Worm (Caenorhabditis elegans) whole organism, midembryonic: ENCODE data around the gene hmit-1.3.

ENCODE experiments used
- T22C8.4 ChIP-seq: fragments of 200-800 bp; sonication (Bioruptor generic); IDR thresholded peaks from 2 replicates; pipeline ENCODE4 v1.3.6; 2022; ENCODE audit warnings: missing genetic modification characterization, missing compliant biosample characterization
- cog-1 ChIP-seq: sonication (generic microtip); optimal IDR thresholded peaks from 2 replicates; lab custom pipeline; 2016; ENCODE audit warnings: missing genetic modification characterization, missing compliant biosample characterization
- flt-1 ChIP-seq: fragments of 200-800 bp; sonication (Bioruptor generic); IDR thresholded peaks from 2 replicates; pipeline ENCODE4 v1.3.6; 2022; ENCODE audit warnings: missing genetic modification characterization, missing compliant biosample characterization
- klf-2 ChIP-seq: fragments of 200-800 bp; sonication (Bioruptor generic); conservative IDR thresholded peaks from 2 replicates; pipeline ENCODE4 v1.3.6; 2022; ENCODE audit warnings: missing genetic modification reagents, missing genetic modification characterization, missing compliant biosample characterization
- med-1 ChIP-seq: sonication (generic microtip); optimal IDR thresholded peaks from 2 replicates; lab custom pipeline; 2017; ENCODE audit warnings: missing genetic modification characterization, mild to moderate bottlenecking, missing compliant biosample characterization, antibody characterized with exemption, missing genetic modification reagents; ENCODE audit not compliant: insufficient read depth
- ref-1 ChIP-seq: fragments of 200-800 bp; sonication (Bioruptor generic); conservative IDR thresholded peaks from 2 replicates; pipeline ENCODE4 v1.3.6; 2022; ENCODE audit warnings: missing genetic modification reagents, missing genetic modification characterization, missing compliant biosample characterization
- tab-1 ChIP-seq: fragments of 200-800 bp; sonication (Bioruptor generic); IDR thresholded peaks from 2 replicates; pipeline ENCODE4 v1.3.6; 2022; ENCODE audit warnings: missing genetic modification characterization, missing compliant biosample characterization
- ztf-23 ChIP-seq: fragments of 200-800 bp; sonication (Bioruptor generic); IDR thresholded peaks from 2 replicates; pipeline ENCODE4 v1.3.6; 2022; ENCODE audit warnings: missing genetic modification reagents, missing genetic modification characterization, missing compliant biosample characterization
- ztf-29 ChIP-seq: fragments of 200-800 bp; sonication (Bioruptor generic); IDR thresholded peaks from 2 replicates; pipeline ENCODE4 v1.3.6; 2022; ENCODE audit warnings: missing genetic modification reagents, missing genetic modification characterization, missing compliant biosample characterization

The hmit-1.3 gene

ce11 chrIII:3543071-3543470 lies 23.7 kb upstream of the hmit-1.3 start:
- no peak for TF ChIP-seq T22C8.4 (GFP tag; lab: Robert Waterston, UW)
- TF ChIP-seq med-1 (GFP tag; lab: Kevin White, UChicago): no peak
- no peak for TF ChIP-seq tab-1 (GFP tag; lab: Robert Waterston, UW)
- TF ChIP-seq ztf-23 (GFP tag; lab: Robert Waterston, UW): no peak
- TF ChIP-seq flt-1 (GFP tag; lab: Robert Waterston, UW): peak; percentile 19; the same call in 1 of the 2 replicates
- peak; percentile 44 for TF ChIP-seq cog-1 (tag; lab: Kevin White, UChicago)

ce11 chrIII:3542105-3542504 lies 22.7 kb upstream of the hmit-1.3 start:
- no peak for TF ChIP-seq ztf-29 (GFP tag; lab: Robert Waterston, UW)
- no peak for TF ChIP-seq T22C8.4 (GFP tag; lab: Robert Waterston, UW)
- no peak for TF ChIP-seq ref-1 (GFP tag; lab: Robert Waterston, UW)
- TF ChIP-seq flt-1 (GFP tag; lab: Robert Waterston, UW): no peak
- TF ChIP-seq cog-1 (tag; lab: Kevin White, UChicago): no peak
- TF ChIP-seq med-1 (GFP tag; lab: Kevin White, UChicago): no peak
- no peak for TF ChIP-seq ztf-23 (GFP tag; lab: Robert Waterston, UW)
- no peak for TF ChIP-seq klf-2 (GFP tag; lab: Robert Waterston, UW)
- TF ChIP-seq tab-1 (GFP tag; lab: Robert Waterston, UW): no peak

ce11 chrIII:3541539-3541938 lies 22.1 kb upstream of the hmit-1.3 start, which contains the start of gene ben-1:
ben-1 (minus strand) TSS chrIII:3541639.
- TF ChIP-seq flt-1 (GFP tag; lab: Robert Waterston, UW): no peak
- TF ChIP-seq ztf-23 (GFP tag; lab: Robert Waterston, UW): no peak
- no peak for TF ChIP-seq klf-2 (GFP tag; lab: Robert Waterston, UW)
- TF ChIP-seq med-1 (GFP tag; lab: Kevin White, UChicago): no peak
- no peak for TF ChIP-seq cog-1 (tag; lab: Kevin White, UChicago)
- TF ChIP-seq T22C8.4 (GFP tag; lab: Robert Waterston, UW): no peak
- TF ChIP-seq ztf-29 (GFP tag; lab: Robert Waterston, UW): no peak
- no peak for TF ChIP-seq ref-1 (GFP tag; lab: Robert Waterston, UW)
- TF ChIP-seq tab-1 (GFP tag; lab: Robert Waterston, UW): no peak

ce11 chrIII:3541093-3541492 lies 21.7 kb upstream of the hmit-1.3 start:
- TF ChIP-seq med-1 (GFP tag; lab: Kevin White, UChicago) (no peak), klf-2 (GFP tag; lab: Robert Waterston, UW) (no peak), ref-1 (GFP tag; lab: Robert Waterston, UW) (no peak), ztf-29 (GFP tag; lab: Robert Waterston, UW) (no peak), tab-1 (GFP tag; lab: Robert Waterston, UW) (no peak), T22C8.4 (GFP tag; lab: Robert Waterston, UW) (no peak), cog-1 (tag; lab: Kevin White, UChicago) (no peak), flt-1 (GFP tag; lab: Robert Waterston, UW) (no peak), ztf-23 (GFP tag; lab: Robert Waterston, UW) (no peak)

ce11 chrIII:3540424-3540823 lies 21.0 kb upstream of the hmit-1.3 start:
- TF ChIP-seq ztf-23 (GFP tag; lab: Robert Waterston, UW): no peak
- TF ChIP-seq ztf-29 (GFP tag; lab: Robert Waterston, UW): 0 out of 2 replicates have a peak, but pooled peaks have one; percentile 24
- TF ChIP-seq cog-1 (tag; lab: Kevin White, UChicago): no peak

ce11 chrIII:3539499-3539898 lies 20.1 kb upstream of the hmit-1.3 start:
- no peak for TF ChIP-seq ztf-23 (GFP tag; lab: Robert Waterston, UW)
- TF ChIP-seq tab-1 (GFP tag; lab: Robert Waterston, UW): no peak

- TF ChIP-seq flt-1 (GFP tag; lab: Robert Waterston, UW) (0 out of 2 replicates have a peak, but pooled peaks have one; percentile 6), cog-1 (tag; lab: Kevin White, UChicago) (no peak)
Observed at ce11 chrIII:3537401-3537800, 18.0 kb upstream of the hmit-1.3 start, which contains the start of gene cfap-20. cfap-20 (minus strand) TSS chrIII:3537501.

- no peak for TF ChIP-seq T22C8.4 (GFP tag; lab: Robert Waterston, UW)
- TF ChIP-seq ref-1 (GFP tag; lab: Robert Waterston, UW): no peak
- TF ChIP-seq ztf-23 (GFP tag; lab: Robert Waterston, UW): no peak
- TF ChIP-seq med-1 (GFP tag; lab: Kevin White, UChicago): no peak
- TF ChIP-seq cog-1 (tag; lab: Kevin White, UChicago): no peak
- TF ChIP-seq flt-1 (GFP tag; lab: Robert Waterston, UW): no peak
- no peak for TF ChIP-seq ztf-29 (GFP tag; lab: Robert Waterston, UW)
- no peak for TF ChIP-seq tab-1 (GFP tag; lab: Robert Waterston, UW)
- TF ChIP-seq klf-2 (GFP tag; lab: Robert Waterston, UW): no peak
Observed at ce11 chrIII:3534185-3534584, 14.8 kb upstream of the hmit-1.3 start.

ce11 chrIII:3532035-3532434 lies 12.6 kb upstream of the hmit-1.3 start:
- TF ChIP-seq cog-1 (tag; lab: Kevin White, UChicago): peak; percentile 18
- 0 out of 2 replicates have a peak, but pooled peaks have one; percentile 50 for TF ChIP-seq flt-1 (GFP tag; lab: Robert Waterston, UW)
- no peak for TF ChIP-seq ztf-23 (GFP tag; lab: Robert Waterston, UW)
- peak; percentile 18; the same call in 1 of the 2 replicates for TF ChIP-seq T22C8.4 (GFP tag; lab: Robert Waterston, UW)

- TF ChIP-seq med-1 (GFP tag; lab: Kevin White, UChicago): no peak
- no peak for TF ChIP-seq T22C8.4 (GFP tag; lab: Robert Waterston, UW)
- no peak for TF ChIP-seq klf-2 (GFP tag; lab: Robert Waterston, UW)
- no peak for TF ChIP-seq ztf-29 (GFP tag; lab: Robert Waterston, UW)
- TF ChIP-seq ref-1 (GFP tag; lab: Robert Waterston, UW): no peak
- TF ChIP-seq ztf-23 (GFP tag; lab: Robert Waterston, UW): no peak
- TF ChIP-seq flt-1 (GFP tag; lab: Robert Waterston, UW): no peak
Observed at ce11 chrIII:3529744-3530208, 10.4 kb upstream of the hmit-1.3 start, which contains the start of gene pitp-1. pitp-1 (minus strand) TSS chrIII:3529794.
